Fruit fly (Drosophila melanogaster) whole organism, wandering third instar larva: ENCODE measurements around the gene CG8630.
A peak's percentile ranks its signal among the peaks of the same experiment; 100 is the strongest.

Experiments used
- CG32264 ChIP-seq: fragments of 200-800 bp; sonication (Bioruptor generic); optimal IDR thresholded peaks from 2 replicates; lab custom pipeline; 2016; ENCODE audit warnings: missing biosample characterization, missing genetic modification characterization
- CG9705 ChIP-seq: fragments of 200-800 bp; sonication (Bioruptor generic); optimal IDR thresholded peaks from 2 replicates; lab custom pipeline; 2018; ENCODE audit warnings: missing biosample characterization, mild to moderate bottlenecking, missing genetic modification characterization
- CrebA ChIP-seq: fragments of 200-800 bp; sonication (Bioruptor generic); optimal IDR thresholded peaks from 2 replicates; lab custom pipeline; 2016; ENCODE audit warnings: missing biosample characterization, mild to moderate bottlenecking, missing genetic modification characterization, borderline replicate concordance
- Dfd ChIP-seq: fragments of >200 bp; optimal IDR thresholded peaks from 2 replicates; lab custom pipeline; 2017; ENCODE audit warnings: missing biosample characterization, missing genetic modification characterization
- Dif ChIP-seq: fragments of 200-275, 200-300 bp; sonication (Bioruptor generic); optimal IDR thresholded peaks from 2 replicates; lab custom pipeline; 2018; ENCODE audit warnings: missing biosample characterization, missing genetic modification characterization; ENCODE audit not compliant: partially characterized antibody
- HLH106 ChIP-seq: fragments of 200-800 bp; optimal IDR thresholded peaks from 3 replicates; lab custom pipeline; 2019; ENCODE audit warnings: missing biosample characterization, mild to moderate bottlenecking, missing genetic modification characterization, moderate library complexity
- Hnf4 ChIP-seq: fragments of 200-800 bp; sonication (Bioruptor generic); optimal IDR thresholded peaks from 2 replicates; lab custom pipeline; 2016; ENCODE audit warnings: missing biosample characterization, mild to moderate bottlenecking, missing genetic modification characterization
- Hr83 ChIP-seq: fragments of 200-300 bp; sonication (Bioruptor generic); optimal IDR thresholded peaks from 2 replicates; lab custom pipeline; 2016; ENCODE audit warnings: missing biosample characterization, mild to moderate bottlenecking, missing genetic modification characterization, moderate library complexity; ENCODE audit not compliant: poor library complexity, severe bottlenecking
- Jra ChIP-seq: sonication (Bioruptor generic); optimal IDR thresholded peaks from 2 replicates; lab custom pipeline; 2016; ENCODE audit warnings: missing biosample characterization, missing genetic modification characterization
- Mio ChIP-seq: sonication (Bioruptor generic); optimal IDR thresholded peaks from 2 replicates; lab custom pipeline; 2016; ENCODE audit warnings: missing biosample characterization, missing genetic modification characterization
- Myc ChIP-seq: fragments of >200 bp; optimal IDR thresholded peaks from 2 replicates; lab custom pipeline; 2017
- N ChIP-seq: fragments of >200 bp; optimal IDR thresholded peaks from 2 replicates; lab custom pipeline; 2018; ENCODE audit warnings: missing biosample characterization, missing external identifiers, missing genetic modification characterization
- Rel ChIP-seq, 2 experiments: fragments of 200-800 bp; sonication (Bioruptor generic) in 1 of 2; optimal IDR thresholded peaks; 2 replicates in 1 of 2; 3 replicates in 1 of 2; lab custom pipeline; 2016 to 2019; ENCODE audit warnings: mild to moderate bottlenecking in 2 of 2, missing biosample characterization in 2 of 2, missing genetic modification characterization in 2 of 2, moderate library complexity in 1 of 2
- Vsx2 ChIP-seq: fragments of 200-300, 225-300 bp; sonication (Bioruptor generic); optimal IDR thresholded peaks from 2 replicates; lab custom pipeline; 2018; ENCODE audit warnings: missing biosample characterization, missing genetic modification characterization; ENCODE audit not compliant: partially characterized antibody
- dl ChIP-seq, 2 experiments: fragments of 175-275, 200-275 bp in 1 of 2; fragments of 200-275 bp in 1 of 2; sonication (Bioruptor generic); optimal IDR thresholded peaks; lab custom pipeline; 2018; ENCODE audit warnings: mild to moderate bottlenecking in 2 of 2, missing biosample characterization in 2 of 2, missing genetic modification characterization in 2 of 2, moderate library complexity in 2 of 2; ENCODE audit not compliant: partially characterized antibody in 2 of 2, insufficient read depth in 1 of 2
- foxo ChIP-seq, 2 experiments: fragments of 200-800 bp; sonication (Bioruptor generic); optimal IDR thresholded peaks; 2 replicates in 1 of 2; 3 replicates in 1 of 2; lab custom pipeline; 2016 to 2017; ENCODE audit warnings: missing biosample characterization in 2 of 2, missing genetic modification characterization in 2 of 2
- fru ChIP-seq: fragments of 200-800 bp; sonication (Bioruptor generic); optimal IDR thresholded peaks from 3 replicates; lab custom pipeline; 2016; ENCODE audit warnings: missing biosample characterization, mild to moderate bottlenecking, missing genetic modification characterization
- h ChIP-seq: fragments of 200-800 bp; sonication (Bioruptor generic); optimal IDR thresholded peaks from 3 replicates; lab custom pipeline; 2016; ENCODE audit warnings: missing biosample characterization, mild to moderate bottlenecking, missing genetic modification characterization
- jim ChIP-seq: fragments of 175-275, 200-325 bp; sonication (Bioruptor generic); optimal IDR thresholded peaks from 2 replicates; lab custom pipeline; 2016; ENCODE audit warnings: missing biosample characterization, mild to moderate bottlenecking, missing genetic modification characterization
- lola ChIP-seq: fragments of >200 bp; optimal IDR thresholded peaks from 2 replicates; lab custom pipeline; 2017; ENCODE audit warnings: missing biosample characterization, missing genetic modification characterization
- pan ChIP-seq: fragments of >200 bp; optimal IDR thresholded peaks from 2 replicates; lab custom pipeline; 2017
- rgr ChIP-seq: fragments of 200-800 bp; sonication (Bioruptor generic); optimal IDR thresholded peaks from 3 replicates; lab custom pipeline; 2016; ENCODE audit warnings: missing biosample characterization, mild to moderate bottlenecking, missing genetic modification characterization
- sage ChIP-seq: fragments of 200-800 bp; sonication (Bioruptor generic); optimal IDR thresholded peaks from 2 replicates; lab custom pipeline; 2016; ENCODE audit warnings: missing biosample characterization, mild to moderate bottlenecking, missing genetic modification characterization
- usp ChIP-seq: fragments of >200 bp; optimal IDR thresholded peaks from 2 replicates; lab custom pipeline; 2017; ENCODE audit warnings: missing biosample characterization, missing genetic modification characterization
- woc ChIP-seq: sonication (Bioruptor generic); optimal IDR thresholded peaks from 2 replicates; lab custom pipeline; 2016; ENCODE audit warnings: missing biosample characterization, mild to moderate bottlenecking, missing genetic modification characterization

CG8630 gene

DNA sequence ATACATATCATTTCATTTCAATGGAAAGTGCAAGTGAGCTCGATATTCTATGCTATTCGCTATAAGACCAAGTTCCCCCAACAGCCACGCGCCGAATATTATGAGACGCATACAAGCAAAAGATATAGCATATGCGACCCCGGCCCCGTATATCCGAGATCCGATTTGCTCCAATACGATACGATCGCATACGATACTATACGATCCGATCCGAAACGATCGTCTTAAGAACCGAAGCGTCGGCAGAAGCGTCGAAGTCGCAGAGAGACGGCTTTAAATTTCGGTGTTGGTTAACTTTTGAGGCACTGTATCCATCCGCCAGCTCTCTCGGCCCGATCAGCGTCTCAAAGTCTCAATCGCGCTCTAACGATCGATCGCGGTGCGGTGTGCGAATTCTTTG is at the start of gene CG8630:
Gene CG8630 (plus strand): TSS at position 303 of the 400 bp plus-strand sequence.
- no peak for TF ChIP-seq Mio (GFP tag; lab: Kevin White, UChicago)
- TF ChIP-seq HLH106 (tag; lab: Kevin White, UChicago): no peak
- TF ChIP-seq dl (GFP tag; optimal IDR thresholded peaks at IDR 0.05; lab: Kevin White, UChicago; ENCODE audit: insufficient read depth in 1 of 2, partially characterized antibody in 2 of 2): no peak
- TF ChIP-seq foxo (GFP tag; optimal IDR thresholded peaks at IDR 0.05; lab: Kevin White, UChicago): no peak
- TF ChIP-seq, all 38 proteins: peak for 0

DNA sequence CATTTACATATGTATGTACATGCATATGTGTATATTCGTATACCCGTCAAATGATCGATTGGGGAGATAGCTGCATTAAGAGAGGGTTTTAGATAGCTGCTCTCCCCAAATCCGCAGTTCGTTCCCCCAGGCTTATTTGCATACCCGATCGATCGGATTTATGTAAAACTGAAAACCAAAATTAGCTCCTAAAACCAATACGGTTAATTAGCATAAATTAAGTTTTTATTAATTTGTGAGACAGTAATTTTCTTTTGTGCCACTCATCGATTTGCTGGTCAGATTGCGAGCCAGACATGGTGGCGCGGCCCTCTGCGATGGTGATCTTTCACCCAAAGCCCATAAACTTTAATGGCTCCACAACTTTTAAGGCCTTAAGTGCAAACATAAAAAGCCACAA is 48.3 kb upstream of the CG8630 start:
- TF ChIP-seq HLH106 (tag; lab: Kevin White, UChicago) (no peak), sage (GFP tag; lab: Kevin White, UChicago) (no peak), Vsx2 (no peak), Dfd (no peak), rgr (GFP tag; lab: Kevin White, UChicago) (no peak), Myc (lab: Kevin White, UChicago) (no peak), fru (GFP tag; lab: Kevin White, UChicago) (no peak), CrebA (GFP tag; lab: Kevin White, UChicago) (no peak), Dif (GFP tag; lab: Kevin White, UChicago) (no peak), CG9705 (GFP tag; lab: Kevin White, UChicago) (no peak), lola (GFP tag; lab: Kevin White, UChicago) (no peak), dl (GFP tag; optimal IDR thresholded peaks at IDR 0.05; lab: Kevin White, UChicago; ENCODE audit: insufficient read depth in 1 of 2, partially characterized antibody in 2 of 2) (no peak), CG32264 (no peak), woc (no peak)

DNA sequence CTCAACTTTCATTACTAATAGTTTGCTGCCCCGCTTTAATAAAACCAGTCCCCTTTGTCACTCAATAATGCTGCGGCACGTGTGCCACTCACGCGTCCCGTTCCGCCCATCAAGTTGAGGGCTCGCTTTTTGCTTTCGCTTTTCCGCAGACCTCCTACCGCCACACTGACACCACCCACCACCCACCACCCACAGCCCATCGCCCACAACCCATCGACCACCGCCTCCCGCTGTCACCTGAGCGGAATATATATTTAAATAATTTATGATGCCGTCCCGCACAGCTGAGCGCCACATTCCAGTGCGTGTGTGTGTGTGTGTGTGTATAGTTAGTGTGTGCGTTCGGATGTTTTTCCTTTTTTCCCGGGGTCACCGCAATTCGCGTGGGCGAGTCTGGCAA is 37.8 kb upstream of the CG8630 start:
- TF ChIP-seq Rel (GFP tag; optimal IDR thresholded peaks at IDR 0.05; lab: Kevin White, UChicago) (no peak), Rel (tag; optimal IDR thresholded peaks at IDR 0.05; lab: Kevin White, UChicago) (no peak), Dfd (peak; percentile 63)

DNA sequence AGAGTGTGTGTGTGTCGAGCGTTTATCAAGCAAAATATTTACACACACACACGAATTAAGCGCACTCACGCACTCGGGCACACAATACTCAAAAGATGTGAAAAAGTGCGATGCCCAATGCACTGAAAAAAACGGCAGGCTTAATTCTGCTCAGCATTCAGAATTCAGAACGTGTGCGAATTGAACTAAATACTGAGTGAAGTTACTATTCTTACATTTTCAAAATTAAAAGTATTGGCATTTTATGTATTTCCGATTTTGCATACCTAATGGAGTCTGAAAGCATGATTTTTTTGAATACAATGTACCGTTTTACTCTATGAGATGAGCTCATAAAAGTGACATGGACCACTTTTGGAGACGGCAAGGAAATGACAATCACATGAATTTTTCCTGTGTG is 22.4 kb upstream of the CG8630 start:
- TF ChIP-seq rgr (GFP tag; lab: Kevin White, UChicago) (no peak), Hr83 (GFP tag; lab: Kevin White, UChicago) (no peak), jim (GFP tag; lab: Kevin White, UChicago) (no peak), Vsx2 (no peak), Hnf4 (GFP tag; lab: Kevin White, UChicago) (no peak), pan (lab: Kevin White, UChicago) (no peak), CG9705 (GFP tag; lab: Kevin White, UChicago) (no peak), Rel (GFP tag; optimal IDR thresholded peaks at IDR 0.05; lab: Kevin White, UChicago) (no peak), Rel (tag; optimal IDR thresholded peaks at IDR 0.05; lab: Kevin White, UChicago) (no peak), Myc (lab: Kevin White, UChicago) (no peak), h (GFP tag; lab: Kevin White, UChicago) (no peak), dl (GFP tag; optimal IDR thresholded peaks at IDR 0.05; lab: Kevin White, UChicago; ENCODE audit: insufficient read depth in 1 of 2, partially characterized antibody in 2 of 2) (no peak), Jra (no peak), sage (GFP tag; lab: Kevin White, UChicago) (no peak), fru (GFP tag; lab: Kevin White, UChicago) (no peak), Dfd (no peak), lola (GFP tag; lab: Kevin White, UChicago) (no peak), HLH106 (tag; lab: Kevin White, UChicago) (no peak), N (no peak), usp (no peak)

DNA sequence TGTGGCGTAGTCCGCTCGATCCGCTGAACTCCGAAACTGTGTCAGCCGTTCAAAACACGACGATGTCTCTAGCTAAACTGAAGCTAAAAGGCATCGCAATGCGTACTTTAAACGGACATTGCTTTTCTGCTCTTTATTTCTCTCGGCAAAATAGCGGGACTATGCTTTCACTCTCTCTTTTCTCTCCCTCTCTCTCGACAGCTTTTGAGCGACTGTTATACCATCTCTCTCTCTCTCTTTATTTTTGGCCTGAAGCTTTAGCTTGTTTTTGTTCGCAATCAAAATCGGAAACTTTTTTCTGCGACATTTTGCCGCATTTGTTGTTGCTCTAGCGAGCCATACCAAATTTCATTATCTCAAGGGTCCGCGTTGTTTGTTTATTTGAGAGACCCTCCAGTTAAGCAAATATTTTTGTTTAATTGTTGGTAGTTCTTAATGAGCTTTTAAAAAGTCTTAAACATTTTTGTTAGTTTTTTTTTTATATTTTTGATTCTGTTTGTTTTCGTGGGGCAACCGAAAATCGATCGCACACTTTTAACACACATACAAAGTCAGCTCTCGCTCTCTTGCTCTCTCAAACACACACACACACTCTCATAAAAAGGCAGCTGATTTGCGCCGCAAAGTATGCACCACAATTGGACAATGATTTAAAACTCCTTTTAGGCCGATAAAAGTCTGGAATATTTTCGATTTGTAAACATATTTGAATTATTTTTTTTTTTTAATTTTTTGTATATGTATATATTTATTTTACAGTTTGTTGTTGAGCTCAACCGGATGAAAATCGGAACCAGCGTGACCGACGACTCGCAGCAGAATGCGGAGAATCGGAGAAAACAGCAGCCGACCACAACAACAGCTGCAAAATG is 20.6 kb upstream of the CG8630 start, which contains the start of gene Ace:
Gene Ace (minus strand): TSS at position 822 of the 872 bp plus-strand sequence.
- TF ChIP-seq Dif (GFP tag; lab: Kevin White, UChicago) (peak; percentile 78), HLH106 (tag; lab: Kevin White, UChicago) (no peak), dl (GFP tag; optimal IDR thresholded peaks at IDR 0.05; lab: Kevin White, UChicago; ENCODE audit: insufficient read depth in 1 of 2, partially characterized antibody in 2 of 2) (peak; percentile 43 to 46), N (peak; percentile 36)
